Worm (Caenorhabditis elegans) whole organism, dauer: Measurements from ENCODE around the gene ech-6.

ENCODE experiments used
- unc-62 ChIP-seq: sonication (generic microtip); optimal IDR thresholded peaks from 2 replicates; lab custom pipeline; 2017; ENCODE audit warnings: missing biosample characterization, missing genetic modification reagents, missing genetic modification characterization

ech-6 gene

DNA sequence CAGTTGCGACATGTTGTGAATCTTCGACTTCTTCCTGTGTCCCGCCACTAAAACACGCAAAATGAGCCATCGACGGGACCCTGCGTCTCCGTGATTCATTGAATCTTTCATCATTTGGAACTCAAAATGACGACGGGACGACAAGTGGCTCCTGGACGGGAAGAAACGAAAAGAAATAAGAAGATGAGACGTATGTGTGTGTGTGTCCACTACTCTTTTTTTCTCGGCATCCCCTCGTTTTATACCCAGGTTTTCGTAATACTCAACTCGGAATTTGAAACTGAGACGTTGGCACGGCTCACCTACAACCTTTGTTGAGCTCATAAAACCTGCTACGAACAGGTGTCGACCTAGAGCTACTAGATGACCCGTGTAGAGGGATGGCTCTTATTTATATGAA, 8.2 kb downstream of the ech-6 start:
- no peak for TF ChIP-seq unc-62

DNA sequence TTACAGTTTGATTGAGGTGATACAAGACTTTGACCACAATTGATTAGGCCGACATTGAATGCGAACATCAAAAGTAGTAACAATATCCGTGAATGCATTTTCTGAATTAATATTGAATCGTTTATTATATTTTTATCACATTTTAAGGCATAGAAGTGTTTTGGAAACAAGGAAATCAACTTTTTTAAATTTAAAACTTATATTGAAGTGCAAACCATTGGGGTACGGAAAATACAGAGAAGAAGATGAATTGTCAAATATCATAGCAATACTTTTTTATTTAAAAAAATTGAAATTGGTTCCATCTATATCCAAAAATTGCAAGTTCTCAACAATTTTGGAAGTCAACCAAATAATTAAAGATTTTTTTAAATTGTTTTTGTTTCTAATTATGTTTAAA, 9.4 kb downstream of the ech-6 start, which contains the start of gene T05G5.1:
Gene T05G5.1, minus strand, starts transcription at position 101 of the 400 bp plus-strand sequence.
- TF ChIP-seq unc-62, result no peak

DNA sequence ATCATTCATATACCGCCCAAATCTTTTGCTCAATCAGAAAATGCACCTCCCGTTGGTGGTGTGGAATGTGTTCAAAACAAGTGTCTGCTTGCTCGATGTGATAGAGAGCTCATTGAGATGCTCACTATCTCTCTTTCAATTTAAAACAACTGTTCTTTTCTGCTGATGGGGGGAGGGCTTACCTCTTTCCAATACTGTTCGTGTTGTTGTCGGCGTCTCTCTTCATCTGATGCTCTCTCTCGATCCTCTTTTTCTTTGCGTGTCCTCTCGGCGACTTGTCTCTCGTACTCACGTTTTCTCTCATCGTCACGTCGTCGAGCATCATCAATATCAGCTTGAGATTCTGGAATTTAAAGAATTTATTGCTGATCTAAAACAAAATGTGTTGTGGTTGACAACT, 10.7 kb downstream of the ech-6 start:
- no peak for TF ChIP-seq unc-62

DNA sequence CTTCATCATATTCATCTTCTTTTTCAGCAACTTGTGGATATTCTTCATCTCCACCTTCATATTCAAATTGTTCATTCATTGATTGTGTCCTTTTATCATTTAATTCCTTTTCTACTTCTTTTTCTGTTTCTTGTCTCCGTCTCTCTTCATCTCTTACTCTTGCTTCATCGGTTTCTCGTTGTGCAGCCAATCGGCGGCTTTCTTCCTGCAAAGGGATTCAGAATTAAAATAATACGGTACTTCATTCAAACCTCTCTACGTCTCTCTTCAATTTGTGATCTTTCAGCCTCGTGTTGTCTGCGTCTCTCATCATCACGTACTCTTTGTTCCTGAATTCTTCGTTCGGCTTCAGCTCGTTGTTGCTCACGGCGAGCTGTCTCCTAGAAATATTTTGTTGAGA, 12.0 kb downstream of the ech-6 start:
- TF ChIP-seq unc-62, result no peak

DNA sequence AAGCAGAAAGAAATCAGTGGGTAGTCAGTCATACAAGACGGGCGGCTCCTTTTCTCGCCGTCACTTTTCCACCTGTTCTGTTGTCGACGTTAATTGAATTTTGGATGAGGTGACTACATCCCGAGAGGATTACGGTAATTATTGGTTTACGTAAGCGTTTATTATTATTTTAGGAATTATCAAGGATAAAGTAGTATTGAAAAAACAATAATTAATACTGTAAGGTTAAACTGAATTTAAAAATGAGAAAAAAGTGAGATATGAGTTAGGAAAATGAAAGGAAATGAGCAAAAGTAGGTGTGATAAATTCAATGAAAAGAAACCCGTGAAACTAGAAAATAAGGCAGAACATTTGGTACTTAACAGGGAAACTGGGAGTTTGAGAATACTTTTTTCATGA, 13.7 kb downstream of the ech-6 start, which contains the start of gene hlh-4:
Gene hlh-4, minus strand, starts transcription at position 101 of the 400 bp plus-strand sequence.
- TF ChIP-seq unc-62, result no peak

DNA sequence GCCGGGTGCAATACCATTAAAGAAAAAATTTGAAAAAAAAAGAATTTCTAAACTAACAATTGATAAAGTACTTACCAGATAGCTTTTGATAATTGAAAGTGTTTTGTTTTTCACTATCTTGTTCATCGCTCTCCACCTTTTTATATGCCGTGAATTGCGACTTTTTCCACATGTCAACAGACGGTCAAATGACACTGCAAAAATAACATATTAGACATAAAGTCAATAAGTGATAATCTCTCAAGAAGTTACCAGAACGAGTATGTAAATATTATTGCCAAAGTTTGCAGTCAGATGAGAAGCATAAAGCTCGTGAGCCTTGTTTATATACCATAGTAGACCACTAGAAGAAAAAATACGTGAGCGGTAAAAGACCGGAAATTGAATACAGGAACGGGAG, 16.8 kb downstream of the ech-6 start, which contains the start of gene dao-6:
Gene dao-6, minus strand, starts transcription at position 345 of the 400 bp plus-strand sequence.
- no peak for TF ChIP-seq unc-62

DNA sequence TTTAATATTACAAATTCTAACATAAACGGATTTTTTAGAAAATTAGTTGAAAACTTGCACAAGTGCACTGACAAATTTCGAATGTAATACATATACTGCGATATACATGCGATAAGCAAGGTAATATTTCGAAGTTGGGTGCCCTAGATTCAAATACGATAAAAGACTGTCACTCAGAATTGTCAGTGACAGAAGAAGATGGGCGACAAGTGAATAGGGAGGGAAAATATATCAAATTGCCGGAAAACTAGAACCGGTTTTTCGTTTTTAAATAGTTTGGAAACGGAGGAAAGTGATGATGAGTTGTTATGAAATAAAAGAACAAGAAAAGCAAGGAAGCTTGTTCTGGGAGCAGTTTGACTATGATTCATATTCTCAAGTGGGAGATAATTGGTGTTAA, 18.7 kb downstream of the ech-6 start:
- no peak for TF ChIP-seq unc-62

DNA sequence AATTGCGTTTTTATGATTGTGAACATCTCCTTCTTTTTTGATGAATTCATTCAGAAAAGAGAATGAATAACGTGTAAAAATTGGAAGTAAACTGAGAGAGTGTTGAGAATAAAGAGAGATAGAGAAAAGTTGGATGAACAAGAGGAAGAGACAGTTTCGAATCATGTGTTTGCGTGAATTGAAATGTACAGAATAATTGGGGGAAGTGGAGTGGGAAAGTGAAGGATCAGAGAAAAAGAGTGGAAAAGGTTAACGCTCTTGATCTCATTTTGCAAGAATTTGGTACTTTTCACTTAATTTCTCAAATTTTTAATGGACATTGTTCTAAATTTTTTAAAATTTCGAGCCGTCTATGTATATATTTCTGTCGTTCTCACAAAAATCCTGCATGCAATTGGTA, 19.4 kb downstream of the ech-6 start:
- no peak for TF ChIP-seq unc-62

DNA sequence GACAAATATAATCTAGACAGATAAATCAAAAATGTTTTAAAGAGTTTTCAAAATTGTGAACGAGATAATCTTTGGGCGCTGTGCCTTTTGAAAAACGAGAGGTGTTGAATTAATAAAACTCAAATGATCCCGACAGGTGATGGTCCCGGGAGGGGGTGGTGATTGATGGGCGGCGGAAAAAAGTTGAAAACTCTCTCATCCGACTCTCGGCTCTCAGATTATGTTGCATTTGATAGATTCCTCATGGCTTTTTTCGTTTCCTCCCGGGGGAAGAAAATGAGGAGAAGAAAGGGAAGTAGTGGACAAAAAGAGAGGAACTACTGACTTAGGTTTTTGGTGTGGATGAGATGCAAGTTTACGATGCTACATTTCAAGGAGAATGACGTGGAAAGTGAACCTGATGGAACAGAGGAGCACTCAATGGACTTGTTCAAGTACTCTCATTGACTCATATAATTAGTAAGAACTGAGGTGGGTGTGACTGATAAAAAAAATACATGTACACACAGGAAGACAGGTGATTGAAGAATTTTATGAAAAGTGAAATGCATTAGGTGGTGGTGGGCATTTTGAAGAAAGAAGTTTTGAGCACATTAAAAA, 21.3 kb downstream of the ech-6 start:
- no peak for TF ChIP-seq unc-62

DNA sequence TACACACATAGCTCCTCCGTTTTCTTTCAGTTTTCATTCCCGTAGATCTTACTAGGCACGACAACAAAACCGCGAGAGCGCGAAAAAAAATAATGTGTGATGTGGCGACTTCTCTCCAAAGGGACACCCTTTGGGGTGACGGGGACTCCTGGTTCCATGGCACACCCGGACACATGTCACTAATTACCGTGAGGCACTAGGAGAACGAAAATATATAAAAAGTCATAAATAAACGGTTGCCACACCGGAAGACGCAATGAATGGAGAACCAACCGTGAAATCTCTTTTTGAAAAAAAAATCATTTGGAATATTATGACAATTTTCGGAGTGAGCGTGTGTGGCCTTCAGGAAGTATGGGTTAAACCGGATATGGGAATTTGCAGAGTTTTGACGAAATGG, 22.3 kb downstream of the ech-6 start:
- no peak for TF ChIP-seq unc-62

DNA sequence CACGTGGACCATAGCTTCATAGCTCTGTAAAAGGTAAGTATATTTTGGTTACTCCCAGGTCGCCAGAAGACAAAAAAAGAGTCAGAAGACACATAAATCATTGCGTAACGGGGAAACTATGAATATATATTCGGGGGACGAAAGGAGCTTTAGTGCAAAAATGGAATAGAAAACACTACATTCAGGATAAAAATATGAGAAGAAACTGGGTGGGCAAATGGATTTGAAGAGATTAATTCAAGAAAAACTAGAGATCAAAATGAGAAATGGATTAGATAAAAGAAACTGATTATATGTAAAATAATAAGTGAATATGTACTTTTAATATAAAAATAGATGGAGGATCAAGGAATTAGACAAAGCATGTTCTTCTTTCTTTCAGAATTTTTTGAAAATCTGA, 25.2 kb downstream of the ech-6 start, which contains the start of gene C07A9.12:
Gene C07A9.12, minus strand, starts transcription at position 101 of the 400 bp plus-strand sequence.
- TF ChIP-seq unc-62, result no peak

DNA sequence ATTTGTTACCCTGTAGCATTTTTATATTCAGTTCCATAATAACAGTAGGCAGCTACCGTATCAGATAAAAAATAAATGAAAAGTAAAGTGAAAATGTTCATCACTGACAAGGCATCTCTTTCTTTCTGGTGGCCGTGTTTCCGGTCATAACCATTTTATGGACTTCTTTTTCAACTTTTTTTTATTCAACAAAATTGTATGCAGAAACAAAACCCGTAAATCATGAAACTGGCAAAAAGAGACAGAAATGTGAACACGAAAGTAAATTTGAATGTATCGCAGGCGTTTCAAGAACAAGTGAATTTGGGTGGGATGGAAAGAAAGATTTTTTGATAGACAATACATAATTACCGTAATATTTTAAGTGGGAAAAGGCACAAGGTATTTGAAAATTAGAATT, 27.6 kb downstream of the ech-6 start, which contains the start of gene clec-162:
Gene clec-162, minus strand, starts transcription at position 101 of the 400 bp plus-strand sequence.
- TF ChIP-seq unc-62, result no peak

DNA sequence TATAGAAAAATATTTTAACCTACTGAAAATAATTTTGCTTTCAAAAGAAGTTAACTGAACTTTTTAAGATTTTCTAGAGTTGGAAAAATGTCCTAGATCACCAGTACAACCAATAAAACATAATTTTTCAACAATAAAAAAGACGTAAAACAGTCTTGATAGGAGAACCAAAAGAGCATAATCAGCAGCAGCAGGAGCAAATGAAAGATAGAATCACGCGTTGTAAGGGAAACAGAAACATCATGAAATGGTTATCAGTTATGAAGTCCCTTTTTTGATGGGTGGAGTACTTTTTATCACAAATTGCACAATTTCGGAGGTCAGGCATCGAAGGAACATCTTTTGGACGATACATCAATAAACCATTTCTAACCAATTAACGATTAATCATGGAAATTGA, 30.7 kb downstream of the ech-6 start:
- TF ChIP-seq unc-62, result no peak

DNA sequence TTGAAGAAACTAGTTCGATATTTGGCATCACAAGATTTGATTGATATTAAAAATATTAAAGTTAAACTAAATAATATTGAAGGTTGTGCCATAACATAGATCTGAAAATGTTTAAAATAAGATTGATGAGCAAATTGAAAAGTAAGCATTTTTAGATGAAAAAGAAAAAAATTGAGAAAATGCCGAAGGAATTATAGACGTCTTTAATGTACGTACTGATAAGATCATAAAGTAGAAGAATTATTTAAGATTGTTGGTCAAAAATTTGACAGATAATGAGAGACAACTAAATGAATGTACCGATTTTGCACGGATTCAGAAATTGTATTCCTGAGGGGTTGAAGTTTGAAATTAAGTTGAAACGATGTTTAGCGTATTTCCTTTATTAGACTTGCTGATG, 32.5 kb downstream of the ech-6 start, which contains the start of gene ncx-7:
Gene ncx-7, minus strand, starts transcription at position 101 of the 400 bp plus-strand sequence.
- no peak for TF ChIP-seq unc-62

DNA sequence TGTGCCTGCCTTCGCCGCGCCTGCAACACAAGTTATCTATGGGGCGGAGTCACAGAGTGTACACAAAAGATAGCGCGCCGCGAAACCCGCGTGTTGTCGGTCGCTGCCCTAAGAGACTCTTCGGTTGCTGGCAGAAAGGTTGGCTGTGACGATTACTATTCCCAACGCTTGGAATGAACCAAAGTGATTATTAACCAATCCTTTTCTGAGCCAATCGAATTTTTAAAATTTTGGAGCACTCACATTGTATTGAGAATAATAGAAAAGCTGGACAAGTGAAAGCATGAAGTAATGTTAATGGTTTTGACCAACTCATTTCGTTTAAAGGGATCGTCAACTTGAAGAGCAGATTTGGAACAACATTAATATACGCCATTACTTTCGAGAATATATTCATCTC, 35.4 kb downstream of the ech-6 start:
- TF ChIP-seq unc-62, result no peak

DNA sequence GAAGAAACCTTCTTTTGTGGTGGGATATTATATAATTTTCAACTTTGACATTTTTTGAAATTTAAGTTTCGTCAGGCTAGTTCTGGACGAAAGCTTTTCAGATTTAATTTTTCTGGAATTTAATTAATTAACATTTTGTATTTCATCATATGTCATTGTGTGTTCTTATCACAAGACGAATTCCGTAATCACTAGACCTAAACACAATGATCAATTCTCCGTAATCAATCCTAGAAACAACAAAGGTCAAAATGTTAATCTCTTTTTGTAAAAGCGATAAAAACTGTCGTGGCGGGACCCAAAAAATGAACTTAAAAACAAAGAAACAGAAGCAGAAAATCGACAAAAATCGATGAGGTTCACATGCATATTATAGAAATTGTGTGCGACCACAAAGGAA, 38.0 kb downstream of the ech-6 start:
- TF ChIP-seq unc-62, result no peak

DNA sequence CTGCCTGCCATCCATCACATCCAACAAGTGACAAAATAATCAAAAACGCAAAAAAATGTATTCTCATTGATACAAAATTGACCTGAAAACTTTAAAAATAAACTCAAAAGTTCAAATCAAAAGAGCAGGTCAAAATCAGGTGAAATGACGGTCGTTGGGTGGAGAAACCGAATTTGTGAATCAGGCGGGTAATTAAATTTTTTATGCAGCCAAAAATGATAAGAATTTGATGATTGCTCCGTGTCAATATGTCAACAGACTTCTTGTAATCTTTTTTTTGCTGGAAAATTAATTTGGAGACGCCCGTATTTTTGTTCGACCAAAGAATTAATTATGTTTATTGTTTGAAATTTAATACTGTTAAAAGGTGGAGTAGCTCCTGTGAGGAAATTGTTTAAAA, 38.8 kb downstream of the ech-6 start, which contains the start of gene ncx-6:
Gene ncx-6, minus strand, starts transcription at position 88 of the 400 bp plus-strand sequence.
- no peak for TF ChIP-seq unc-62

DNA sequence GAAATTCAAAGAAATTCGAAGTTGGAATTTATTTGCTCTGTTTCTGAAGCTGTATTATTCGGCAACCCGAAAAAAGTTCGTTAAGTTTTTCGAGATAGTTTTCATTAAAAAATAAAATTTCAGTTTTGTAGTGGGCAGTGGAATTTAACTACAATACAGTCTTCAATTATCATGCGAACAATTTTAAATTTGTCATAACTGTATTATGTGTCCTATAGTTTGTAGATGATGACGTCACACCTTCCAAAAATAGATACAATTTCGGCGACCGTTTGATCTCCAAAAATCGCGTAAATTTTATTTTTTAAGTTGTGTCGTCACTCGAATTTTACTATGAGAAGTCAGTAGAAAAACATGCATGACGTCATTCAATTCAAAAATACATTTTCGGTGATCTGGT, 39.5 kb downstream of the ech-6 start:
- TF ChIP-seq unc-62, result no peak

DNA sequence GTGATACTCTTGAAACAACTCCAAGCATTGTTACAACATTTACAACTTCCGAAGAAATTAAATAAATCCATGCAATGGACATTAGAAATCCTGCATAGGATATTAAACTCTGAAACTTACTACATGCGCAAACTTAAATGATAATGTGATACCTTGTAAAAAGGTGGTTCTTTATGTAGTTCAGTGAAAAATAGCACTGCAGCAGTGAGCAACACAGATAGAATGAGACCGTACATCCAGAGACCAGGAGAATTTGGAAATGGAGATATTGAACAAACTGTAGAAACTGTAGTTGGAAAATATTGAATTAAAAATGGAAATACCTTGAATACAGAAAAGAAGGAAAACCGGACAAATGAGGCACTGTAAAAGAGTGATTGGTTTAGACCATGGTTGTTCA, 41.5 kb downstream of the ech-6 start:
- no peak for TF ChIP-seq unc-62
